Worm (Caenorhabditis elegans) whole organism, early embryonic: ENCODE data around the gene Y39B6A.27.

ENCODE experiments used
- F13C5.2 ChIP-seq: sonication (generic microtip); optimal IDR thresholded peaks from 2 replicates; lab custom pipeline; 2017; ENCODE audit warnings: mild to moderate bottlenecking, missing genetic modification characterization, inconsistent platforms, missing compliant biosample characterization
- aly-1 ChIP-seq: sonication (generic microtip); optimal IDR thresholded peaks from 2 replicates; lab custom pipeline; 2016; ENCODE audit warnings: missing genetic modification characterization, missing compliant biosample characterization
- ama-1 ChIP-seq: fragments of 150-350 bp; optimal IDR thresholded peaks from 2 replicates; lab custom pipeline; 2014
- ceh-36 ChIP-seq: sonication (generic microtip); optimal IDR thresholded peaks from 2 replicates; lab custom pipeline; 2016; ENCODE audit warnings: missing genetic modification characterization, inconsistent platforms, missing compliant biosample characterization
- ets-7 ChIP-seq: sonication (generic microtip); optimal IDR thresholded peaks from 2 replicates; lab custom pipeline; 2016; ENCODE audit warnings: missing genotype, missing genetic modification characterization, missing compliant biosample characterization
- flt-1 ChIP-seq: fragments of 200-800 bp; sonication (Bioruptor generic); IDR thresholded peaks from 2 replicates; pipeline ENCODE4 v1.3.6; 2022; ENCODE audit warnings: missing genetic modification characterization, missing compliant biosample characterization
- hnd-1 ChIP-seq: sonication (generic microtip); optimal IDR thresholded peaks from 2 replicates; lab custom pipeline; 2016; ENCODE audit warnings: missing genetic modification characterization, missing compliant biosample characterization
- pes-1 ChIP-seq: fragments of 200-800 bp; sonication (Bioruptor generic); IDR thresholded peaks from 2 replicates; pipeline ENCODE4 v1.3.6; 2022; ENCODE audit warnings: missing genetic modification reagents, missing genetic modification characterization, missing compliant biosample characterization
- sea-1 ChIP-seq: fragments of 200-800 bp; sonication (Bioruptor generic); conservative IDR thresholded peaks from 2 replicates; pipeline ENCODE4 v1.3.6; 2022; ENCODE audit warnings: missing genetic modification characterization, missing compliant biosample characterization
- tbx-11 ChIP-seq: fragments of 200-800 bp; sonication (Bioruptor generic); IDR thresholded peaks from 2 replicates; pipeline ENCODE4 v1.3.6; 2022; ENCODE audit warnings: missing genetic modification characterization, missing compliant biosample characterization
- tbx-37 ChIP-seq: fragments of 200-800 bp; sonication (Bioruptor generic); conservative IDR thresholded peaks from 2 replicates; pipeline ENCODE4 v1.3.6; 2022; ENCODE audit warnings: missing genetic modification reagents, missing genetic modification characterization, missing compliant biosample characterization

DNA sequence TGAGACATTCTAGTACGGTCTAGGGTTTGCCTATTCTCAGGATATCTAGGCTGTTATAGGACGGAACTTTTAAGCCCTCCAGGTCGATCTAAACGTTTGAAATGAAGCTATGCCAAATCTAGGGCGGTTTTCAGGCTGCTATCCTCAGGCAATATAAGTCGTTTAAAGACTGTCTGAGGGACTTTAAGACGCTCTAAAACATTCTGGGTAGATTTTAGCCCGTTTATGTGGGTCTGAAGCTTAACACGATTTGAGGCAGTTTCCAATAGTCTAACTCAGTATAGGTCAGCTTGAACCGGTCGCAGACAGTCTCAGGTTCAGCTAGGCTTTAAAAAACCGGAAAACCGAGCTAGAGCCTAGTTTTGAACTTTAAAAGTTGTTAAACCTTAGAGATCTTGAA, 19.3 kb downstream of the Y39B6A.27 start:
- TF ChIP-seq ets-7 (tag; lab: Kevin White, UChicago) = no peak
- TF ChIP-seq sea-1 (GFP tag; lab: Robert Waterston, UW) = no peak
- TF ChIP-seq tbx-37 (GFP tag; lab: Robert Waterston, UW) = no peak
- TF ChIP-seq ama-1 (lab: Kevin White, UChicago) = no peak
- no peak for TF ChIP-seq aly-1
- no peak for TF ChIP-seq tbx-11 (GFP tag; lab: Robert Waterston, UW)
- no peak for TF ChIP-seq hnd-1 (tag; lab: Kevin White, UChicago)
- no peak for TF ChIP-seq flt-1 (GFP tag; lab: Robert Waterston, UW)
- TF ChIP-seq F13C5.2 (tag; lab: Kevin White, UChicago) = no peak
- TF ChIP-seq pes-1 (GFP tag; lab: Robert Waterston, UW) = no peak
- no peak for TF ChIP-seq ceh-36
